Fruit fly (Drosophila melanogaster): ENCODE results near the gene CG5068.
A peak's percentile ranks its signal among the peaks of the same experiment; 100 is the strongest.

The CG5068 gene

DNA sequence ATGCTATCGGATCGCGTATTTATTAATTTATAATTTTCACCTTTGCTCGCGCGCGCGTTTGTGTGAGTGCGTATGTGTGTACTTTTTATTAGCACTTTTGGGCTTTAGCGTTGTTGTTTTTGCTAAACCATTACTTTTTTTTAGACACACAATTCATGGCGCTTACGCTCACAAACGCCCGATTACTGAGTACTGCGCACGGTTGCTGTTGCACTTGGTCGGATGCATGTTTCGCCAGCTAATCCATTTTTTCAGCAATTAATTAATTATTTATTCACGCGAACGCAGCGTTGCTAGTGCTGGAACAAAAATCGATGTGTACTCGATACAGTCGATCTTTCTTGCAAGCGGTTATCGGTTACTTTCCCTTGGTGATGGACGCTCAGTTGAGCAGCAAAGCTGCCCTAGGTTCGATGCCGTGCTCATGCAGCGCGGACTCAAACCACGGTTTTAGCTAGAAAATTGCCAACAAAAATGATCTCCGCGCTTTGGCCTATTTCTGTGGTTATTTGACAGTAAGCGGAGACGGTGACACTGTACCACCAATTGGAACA is 11.3 kb downstream of the CG5068 start, which contains the start of the genes smg and CG5087:
Gene smg, minus strand, starts transcription at position 304 of the 554 bp plus-strand sequence.
Gene CG5087, plus strand, starts transcription at position 499 of the 554 bp plus-strand sequence.
- no peak for TF ChIP-seq topi (GFP tag; optimal IDR thresholded peaks at IDR 0.05)
- TF ChIP-seq CG3919 (GFP tag; optimal IDR thresholded peaks at IDR 0.05) = no peak
- peak; percentile 7 for TF ChIP-seq lz (GFP tag; optimal IDR thresholded peaks at IDR 0.05)
- no peak for TF ChIP-seq CG6163 (GFP tag; IDR thresholded peaks at IDR 0.05)
- TF ChIP-seq fkh (GFP tag; optimal IDR thresholded peaks at IDR 0.05) = peak; percentile 75
- peak; percentile 14 for TF ChIP-seq Eip75B (GFP tag; optimal IDR thresholded peaks at IDR 0.05)
- TF ChIP-seq CG6276 (GFP tag; optimal IDR thresholded peaks at IDR 0.05) = no peak
- TF ChIP-seq dsx (GFP tag; optimal IDR thresholded peaks at IDR 0.05; ENCODE audit: poor library complexity, severe bottlenecking) = no peak
- TF ChIP-seq svp (GFP tag) = peak; percentile 83
- TF ChIP-seq Eip93F (GFP tag; optimal IDR thresholded peaks at IDR 0.05) = peak; percentile 13
- peak; percentile 13 for TF ChIP-seq Hr39 (GFP tag; optimal IDR thresholded peaks at IDR 0.05)

- TF ChIP-seq Smox (GFP tag; optimal IDR thresholded peaks at IDR 0.05) (no peak), Gug (GFP tag; IDR thresholded peaks at IDR 0.05) (no peak), dsx (GFP tag; optimal IDR thresholded peaks at IDR 0.05; ENCODE audit: poor library complexity, severe bottlenecking) (no peak), CG8119 (GFP tag; IDR thresholded peaks at IDR 0.05) (no peak), CG6808 (GFP tag; optimal IDR thresholded peaks at IDR 0.05) (no peak), ss (GFP tag; optimal IDR thresholded peaks at IDR 0.05) (no peak), Eip78C (GFP tag) (no peak), CG8319 (GFP tag; optimal IDR thresholded peaks at IDR 0.05) (no peak), CG10669 (GFP tag; optimal IDR thresholded peaks at IDR 0.05) (no peak), fkh (GFP tag; optimal IDR thresholded peaks at IDR 0.05) (no peak), CG34406 (GFP tag; optimal IDR thresholded peaks at IDR 0.05) (no peak), CG3032 (tag; optimal IDR thresholded peaks at IDR 0.05) (no peak), CG16779 (tag; optimal IDR thresholded peaks at IDR 0.05) (no peak), acj6 (GFP tag; optimal IDR thresholded peaks at IDR 0.05) (no peak)
These were observed 16.0 kb downstream of the CG5068 start for dm6 chr3L:9002527-9002926.

DNA sequence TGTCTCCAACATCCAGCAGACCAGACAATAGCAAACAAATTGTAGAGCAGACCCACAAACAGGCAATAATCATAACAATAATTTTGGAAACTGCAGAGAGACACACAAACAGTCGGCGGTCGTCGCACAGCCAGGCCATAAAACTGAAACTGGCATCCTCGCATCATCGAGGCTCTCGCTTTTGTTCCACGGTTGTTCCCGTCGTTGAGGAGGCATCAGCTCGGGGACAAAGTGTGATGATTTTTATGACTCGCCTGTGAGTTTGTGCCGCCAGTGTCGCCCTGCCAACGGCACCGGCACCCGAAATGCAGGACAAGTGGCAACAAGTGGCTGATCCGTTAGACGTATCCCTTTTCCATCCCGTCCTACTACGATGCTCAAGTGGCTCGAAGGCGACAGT is 16.9 kb downstream of the CG5068 start:
- no peak for TF ChIP-seq CG6163 (GFP tag; IDR thresholded peaks at IDR 0.05)
- TF ChIP-seq CG15336 (GFP tag; IDR thresholded peaks at IDR 0.05) = no peak
- TF ChIP-seq CG1621 (tag; optimal IDR thresholded peaks at IDR 0.05) = no peak
- TF ChIP-seq CG8319 (GFP tag; optimal IDR thresholded peaks at IDR 0.05) = no peak
- TF ChIP-seq svp (GFP tag) = no peak
- TF ChIP-seq lz (GFP tag; optimal IDR thresholded peaks at IDR 0.05) = no peak
- TF ChIP-seq CG6792 (GFP tag; optimal IDR thresholded peaks at IDR 0.05) = no peak
- no peak for TF ChIP-seq Lpt (GFP tag; optimal IDR thresholded peaks at IDR 0.05)
- TF ChIP-seq CG3919 (GFP tag; optimal IDR thresholded peaks at IDR 0.05) = no peak
- no peak for TF ChIP-seq vri (GFP tag; optimal IDR thresholded peaks at IDR 0.05)
- TF ChIP-seq Smox (GFP tag; optimal IDR thresholded peaks at IDR 0.05) = no peak
- TF ChIP-seq CG6276 (GFP tag; optimal IDR thresholded peaks at IDR 0.05) = no peak
- TF ChIP-seq Sox14 (GFP tag; optimal IDR thresholded peaks at IDR 0.05) = no peak
- TF ChIP-seq CG31627 (GFP tag; optimal IDR thresholded peaks at IDR 0.05) = no peak
- TF ChIP-seq achi (GFP tag; optimal IDR thresholded peaks at IDR 0.05) = no peak
- no peak for TF ChIP-seq fd85E (GFP tag; optimal IDR thresholded peaks at IDR 0.05)
- no peak for TF ChIP-seq CG9139 (GFP tag; optimal IDR thresholded peaks at IDR 0.05)
- TF ChIP-seq CG6854 (GFP tag; optimal IDR thresholded peaks at IDR 0.05) = no peak
- no peak for TF ChIP-seq CG3032 (tag; optimal IDR thresholded peaks at IDR 0.05)
- TF ChIP-seq fkh (GFP tag; optimal IDR thresholded peaks at IDR 0.05) = no peak

DNA sequence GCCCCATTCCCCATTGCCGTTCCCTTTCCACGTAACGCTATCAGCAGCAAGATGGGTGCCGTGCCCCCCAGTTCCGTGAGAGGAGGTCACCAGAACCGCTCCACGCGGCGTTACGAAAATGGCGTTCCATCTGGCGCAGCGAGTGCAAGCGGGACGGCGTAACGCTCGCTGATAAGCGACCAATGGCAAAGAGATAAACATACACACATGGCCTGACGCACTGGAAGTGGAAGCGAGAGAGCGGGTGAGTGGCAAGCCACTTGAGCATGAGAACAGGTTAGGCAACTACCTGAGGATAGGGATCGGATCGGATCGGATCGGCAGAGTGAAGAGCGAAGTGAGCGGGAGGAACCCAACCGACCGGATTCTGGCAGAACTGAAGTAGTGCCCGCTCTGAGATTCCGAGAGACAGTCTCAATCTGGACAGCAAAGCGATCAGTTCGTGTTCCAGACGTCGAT is 18.3 kb downstream of the CG5068 start, which contains the start of gene Doc3:
Gene Doc3, plus strand, starts transcription at position 409 of the 459 bp plus-strand sequence.
- TF ChIP-seq Sox14 (GFP tag; optimal IDR thresholded peaks at IDR 0.05) (no peak), CG6163 (GFP tag; IDR thresholded peaks at IDR 0.05) (peak; percentile 52; the same call in 1 of the 3 replicates), ss (GFP tag; optimal IDR thresholded peaks at IDR 0.05) (peak in 1 of 2 experiments; percentile 60), Hr4 (GFP tag; optimal IDR thresholded peaks at IDR 0.05) (no peak), CG6854 (GFP tag; optimal IDR thresholded peaks at IDR 0.05) (peak; percentile 93), svp (GFP tag) (peak; percentile 98), fd59A (GFP tag; optimal IDR thresholded peaks at IDR 0.05) (no peak), CG8319 (GFP tag; optimal IDR thresholded peaks at IDR 0.05) (peak; percentile 99), fkh (GFP tag; optimal IDR thresholded peaks at IDR 0.05) (peak; percentile 43), CG1621 (tag; optimal IDR thresholded peaks at IDR 0.05) (peak; percentile 3), CG6276 (GFP tag; optimal IDR thresholded peaks at IDR 0.05) (no peak)

Data from whole organism, prepupa.